Worm (Caenorhabditis elegans) whole organism, midembryonic: ENCODE results near the gene F08D12.7.

ENCODE experiments used
- T22C8.4 ChIP-seq: fragments of 200-800 bp; sonication (Bioruptor generic); IDR thresholded peaks from 2 replicates; pipeline ENCODE4 v1.3.6; 2022; ENCODE audit warnings: missing genetic modification characterization, missing compliant biosample characterization
- cog-1 ChIP-seq: sonication (generic microtip); optimal IDR thresholded peaks from 2 replicates; lab custom pipeline; 2016; ENCODE audit warnings: missing genetic modification characterization, missing compliant biosample characterization
- flt-1 ChIP-seq: fragments of 200-800 bp; sonication (Bioruptor generic); IDR thresholded peaks from 2 replicates; pipeline ENCODE4 v1.3.6; 2022; ENCODE audit warnings: missing genetic modification characterization, missing compliant biosample characterization
- klf-2 ChIP-seq: fragments of 200-800 bp; sonication (Bioruptor generic); conservative IDR thresholded peaks from 2 replicates; pipeline ENCODE4 v1.3.6; 2022; ENCODE audit warnings: missing genetic modification reagents, missing genetic modification characterization, missing compliant biosample characterization
- med-1 ChIP-seq: sonication (generic microtip); optimal IDR thresholded peaks from 2 replicates; lab custom pipeline; 2017; ENCODE audit warnings: missing genetic modification characterization, mild to moderate bottlenecking, missing compliant biosample characterization, antibody characterized with exemption, missing genetic modification reagents; ENCODE audit not compliant: insufficient read depth
- ref-1 ChIP-seq: fragments of 200-800 bp; sonication (Bioruptor generic); conservative IDR thresholded peaks from 2 replicates; pipeline ENCODE4 v1.3.6; 2022; ENCODE audit warnings: missing genetic modification reagents, missing genetic modification characterization, missing compliant biosample characterization
- tab-1 ChIP-seq: fragments of 200-800 bp; sonication (Bioruptor generic); IDR thresholded peaks from 2 replicates; pipeline ENCODE4 v1.3.6; 2022; ENCODE audit warnings: missing genetic modification characterization, missing compliant biosample characterization
- ztf-23 ChIP-seq: fragments of 200-800 bp; sonication (Bioruptor generic); IDR thresholded peaks from 2 replicates; pipeline ENCODE4 v1.3.6; 2022; ENCODE audit warnings: missing genetic modification reagents, missing genetic modification characterization, missing compliant biosample characterization
- ztf-29 ChIP-seq: fragments of 200-800 bp; sonication (Bioruptor generic); IDR thresholded peaks from 2 replicates; pipeline ENCODE4 v1.3.6; 2022; ENCODE audit warnings: missing genetic modification reagents, missing genetic modification characterization, missing compliant biosample characterization

- TF ChIP-seq T22C8.4 (GFP tag; lab: Robert Waterston, UW) (no peak), cog-1 (tag; lab: Kevin White, UChicago) (no peak), med-1 (GFP tag; lab: Kevin White, UChicago) (no peak), ref-1 (GFP tag; lab: Robert Waterston, UW) (no peak), flt-1 (GFP tag; lab: Robert Waterston, UW) (no peak), tab-1 (GFP tag; lab: Robert Waterston, UW) (no peak), klf-2 (no peak), ztf-23 (no peak), ztf-29 (GFP tag; lab: Robert Waterston, UW) (no peak)
These were observed 46.9 kb downstream of the F08D12.7 start for ce11 chrII:2721992-2722391.
